Worm (Caenorhabditis elegans) whole organism, L1 larva: ENCODE measurements around the gene rpb-12.

Source experiments
- C16A3.4 ChIP-seq: fragments of 150-350 bp; optimal IDR thresholded peaks from 2 replicates; lab custom pipeline; 2014; ENCODE audit warnings: missing biosample characterization, missing genetic modification characterization
- F16B12.6 ChIP-seq: fragments of 150-350 bp; optimal IDR thresholded peaks from 2 replicates; lab custom pipeline; 2014; ENCODE audit warnings: missing biosample characterization, missing genetic modification characterization
- ama-1 ChIP-seq: fragments of 150-350 bp; optimal IDR thresholded peaks from 2 replicates; lab custom pipeline; 2014
- blmp-1 ChIP-seq: fragments of 150-350 bp; optimal IDR thresholded peaks from 2 replicates; lab custom pipeline; 2014; ENCODE audit warnings: missing biosample characterization, missing genetic modification characterization
- ceh-88 ChIP-seq: fragments of 200-800 bp; sonication (Bioruptor generic); IDR thresholded peaks from 2 replicates; pipeline ENCODE4 v1.3.6; 2022; ENCODE audit warnings: missing genetic modification characterization, missing compliant biosample characterization
- dpl-1 ChIP-seq, 3 experiments: fragments of 150-350 bp in 2 of 3; sonication (generic microtip) in 1 of 3; optimal IDR thresholded peaks; 2 replicates each; lab custom pipeline; 2014 to 2017; ENCODE audit warnings: missing biosample characterization in 3 of 3, missing genetic modification characterization in 3 of 3, missing genetic modification reagents in 3 of 3
- dsc-1 ChIP-seq: sonication (generic microtip); optimal IDR thresholded peaks from 2 replicates; lab custom pipeline; 2016; ENCODE audit warnings: mild to moderate bottlenecking, missing genetic modification characterization, missing compliant biosample characterization
- efl-1 ChIP-seq, 4 experiments: fragments of 150-350 bp; optimal IDR thresholded peaks in 3 of 4; peaks in 1 of 4; 1 replicate in 1 of 4; 2 replicates in 3 of 4; lab custom pipeline; 2014; ENCODE audit warnings: missing biosample characterization in 2 of 4, missing genetic modification characterization in 2 of 4, missing genetic modification reagents in 2 of 4
- elt-2 ChIP-seq: sonication (generic microtip); optimal IDR thresholded peaks from 2 replicates; lab custom pipeline; 2016; ENCODE audit warnings: missing genetic modification characterization, mild to moderate bottlenecking, inconsistent platforms, missing compliant biosample characterization, missing genetic modification reagents
- ets-5 ChIP-seq: fragments of 200-800 bp; sonication (Bioruptor generic); IDR thresholded peaks from 2 replicates; pipeline ENCODE4 v1.3.6; 2022; ENCODE audit warnings: missing genetic modification characterization, missing compliant biosample characterization
- fkh-10 ChIP-seq: sonication (generic microtip); optimal IDR thresholded peaks from 2 replicates; lab custom pipeline; 2017; ENCODE audit warnings: missing biosample characterization, missing genetic modification reagents, missing genetic modification characterization
- fos-1 ChIP-seq: fragments of 150-350 bp; optimal IDR thresholded peaks from 2 replicates; lab custom pipeline; 2014; ENCODE audit warnings: missing biosample characterization, missing genetic modification characterization
- hpl-2 ChIP-seq: fragments of 150-350 bp; optimal IDR thresholded peaks from 2 replicates; lab custom pipeline; 2014; ENCODE audit warnings: missing biosample characterization, missing genetic modification reagents, missing genetic modification characterization
- jun-1 ChIP-seq: fragments of 150-350 bp; optimal IDR thresholded peaks from 2 replicates; lab custom pipeline; 2014; ENCODE audit warnings: missing biosample characterization, missing genetic modification reagents, missing genetic modification characterization
- lin-13 ChIP-seq: fragments of 150-350 bp; optimal IDR thresholded peaks from 2 replicates; lab custom pipeline; 2014; ENCODE audit warnings: missing biosample characterization, missing genetic modification reagents, missing genetic modification characterization
- lin-14 ChIP-seq: fragments of 200-800 bp; sonication (Bioruptor generic); optimal IDR thresholded peaks from 2 replicates; lab custom pipeline; 2018; ENCODE audit warnings: mild to moderate bottlenecking, missing genetic modification characterization, moderate library complexity, missing compliant biosample characterization
- lin-15B ChIP-seq: fragments of 150-350 bp; sonication (generic microtip); optimal IDR thresholded peaks from 3 replicates; lab custom pipeline; 2014; ENCODE audit warnings: missing biosample characterization, missing genetic modification characterization
- lin-35 ChIP-seq, 2 experiments: fragments of 150-350 bp; optimal IDR thresholded peaks; 2 replicates each; lab custom pipeline; 2014; ENCODE audit warnings: missing biosample characterization in 2 of 2, missing genetic modification characterization in 2 of 2, missing genetic modification reagents in 2 of 2
- lir-3 ChIP-seq: sonication (generic microtip); optimal IDR thresholded peaks from 2 replicates; lab custom pipeline; 2016; ENCODE audit warnings: mild to moderate bottlenecking, missing genetic modification characterization, moderate library complexity, missing compliant biosample characterization; ENCODE audit not compliant: poor library complexity
- lsy-2 ChIP-seq, 2 experiments: fragments of 150-350 bp; optimal IDR thresholded peaks; 2 replicates each; lab custom pipeline; 2014; ENCODE audit warnings: missing biosample characterization in 2 of 2, missing genetic modification characterization in 2 of 2
- mef-2 ChIP-seq: fragments of 150-350 bp; optimal IDR thresholded peaks from 2 replicates; lab custom pipeline; 2014; ENCODE audit warnings: missing biosample characterization, missing genetic modification characterization
- mep-1 ChIP-seq: fragments of 150-350 bp; optimal IDR thresholded peaks from 2 replicates; lab custom pipeline; 2014; ENCODE audit warnings: missing biosample characterization, missing genetic modification characterization
- nhr-11 ChIP-seq: fragments of 150-350 bp; optimal IDR thresholded peaks from 2 replicates; lab custom pipeline; 2014; ENCODE audit warnings: missing biosample characterization, missing genetic modification characterization
- nhr-20 ChIP-seq: sonication (generic microtip); optimal IDR thresholded peaks from 2 replicates; lab custom pipeline; 2016; ENCODE audit warnings: mild to moderate bottlenecking, missing genetic modification characterization, missing compliant biosample characterization
- nhr-237 ChIP-seq: fragments of 150-350 bp; optimal IDR thresholded peaks from 2 replicates; lab custom pipeline; 2014; ENCODE audit warnings: missing biosample characterization, missing genetic modification characterization
- nhr-71 ChIP-seq: sonication (generic microtip); optimal IDR thresholded peaks from 2 replicates; lab custom pipeline; 2016; ENCODE audit warnings: mild to moderate bottlenecking, missing genetic modification characterization, moderate library complexity, missing compliant biosample characterization
- nhr-76 ChIP-seq: sonication (generic microtip); optimal IDR thresholded peaks from 2 replicates; lab custom pipeline; 2017; ENCODE audit warnings: missing biosample characterization, missing genetic modification characterization
- nhr-77 ChIP-seq: fragments of 150-350 bp; optimal IDR thresholded peaks from 2 replicates; lab custom pipeline; 2014; ENCODE audit warnings: missing biosample characterization, missing genetic modification characterization
- nhr-85 ChIP-seq: sonication (generic microtip); peaks from one replicate; lab custom pipeline; 2016; ENCODE audit warnings: missing genetic modification characterization, inconsistent platforms, missing compliant biosample characterization
- nhr-90 ChIP-seq: sonication (generic microtip); optimal IDR thresholded peaks from 2 replicates; lab custom pipeline; 2016; ENCODE audit warnings: mild to moderate bottlenecking, missing genetic modification characterization, missing compliant biosample characterization; ENCODE audit not compliant: poor library complexity
- rnt-1 ChIP-seq: sonication (generic microtip); optimal IDR thresholded peaks from 2 replicates; lab custom pipeline; 2016; ENCODE audit warnings: mild to moderate bottlenecking, missing genetic modification characterization, moderate library complexity, missing compliant biosample characterization
- skn-1 ChIP-seq: fragments of 150-350 bp; optimal IDR thresholded peaks from 2 replicates; lab custom pipeline; 2014; ENCODE audit warnings: missing biosample characterization, missing genetic modification characterization
- snpc-4 ChIP-seq: fragments of 150-350 bp; optimal IDR thresholded peaks from 2 replicates; lab custom pipeline; 2014; ENCODE audit warnings: missing biosample characterization, missing genetic modification characterization
- snu-23 ChIP-seq: sonication (generic microtip); optimal IDR thresholded peaks from 2 replicates; lab custom pipeline; 2016; ENCODE audit warnings: missing genetic modification characterization, missing compliant biosample characterization
- sox-4 ChIP-seq: sonication (generic microtip); optimal IDR thresholded peaks from 2 replicates; lab custom pipeline; 2016; ENCODE audit warnings: missing genetic modification characterization, missing compliant biosample characterization
- swsn-7 ChIP-seq: sonication (generic microtip); optimal IDR thresholded peaks from 2 replicates; lab custom pipeline; 2016; ENCODE audit warnings: missing genetic modification characterization, missing compliant biosample characterization
- unc-130 ChIP-seq: fragments of 150-350 bp; optimal IDR thresholded peaks from 2 replicates; lab custom pipeline; 2017; ENCODE audit warnings: missing biosample characterization, missing genetic modification characterization, inconsistent platforms
- unc-98 ChIP-seq: fragments of 200-800 bp; sonication (Bioruptor generic); IDR thresholded peaks from 2 replicates; pipeline ENCODE4 v1.3.6; 2022; ENCODE audit warnings: missing genetic modification characterization, missing compliant biosample characterization
- vab-15 ChIP-seq: sonication (generic microtip); optimal IDR thresholded peaks from 2 replicates; lab custom pipeline; 2017; ENCODE audit warnings: missing genotype, mild to moderate bottlenecking, missing genetic modification characterization, missing compliant biosample characterization
- xbp-1 ChIP-seq: sonication (generic microtip); optimal IDR thresholded peaks from 2 replicates; lab custom pipeline; 2016; ENCODE audit warnings: missing genetic modification characterization, missing compliant biosample characterization
- ztf-11 ChIP-seq, 2 experiments: sonication (generic microtip); optimal IDR thresholded peaks; 2 replicates each; lab custom pipeline; 2016 to 2017; ENCODE audit warnings: missing genetic modification characterization in 2 of 2, missing biosample characterization in 1 of 2, missing compliant biosample characterization in 1 of 2
- ztf-4 ChIP-seq: fragments of 150-350 bp; optimal IDR thresholded peaks from 2 replicates; lab custom pipeline; 2014; ENCODE audit warnings: missing biosample characterization, missing genetic modification characterization

Gene rpb-12

DNA sequence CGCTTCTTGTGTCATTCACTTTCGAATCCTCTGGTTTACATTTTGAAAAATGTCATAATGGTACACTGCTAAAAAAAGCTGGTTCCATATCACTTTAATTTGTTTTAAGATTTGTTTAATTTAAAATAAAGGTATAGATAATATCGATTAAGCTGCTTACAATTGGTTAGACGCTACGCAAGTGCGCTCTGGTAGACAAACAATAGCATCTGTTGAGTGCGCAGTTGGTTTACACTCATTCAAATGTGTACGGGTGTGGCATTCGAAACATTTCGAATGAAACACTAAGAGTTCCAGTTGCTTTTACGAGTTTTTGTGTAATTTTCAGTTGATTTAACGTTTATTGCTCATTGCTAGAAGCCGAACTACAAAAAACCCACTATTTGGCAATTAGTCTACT lies 39.2 kb downstream of the rpb-12 start:
- TF ChIP-seq snpc-4 (tag; lab: Kevin White, UChicago) = no peak
- no peak for TF ChIP-seq ztf-11 (tag; optimal IDR thresholded peaks at IDR 0.05; lab: Kevin White, UChicago)
- no peak for TF ChIP-seq lin-13 (GFP tag; lab: Kevin White, UChicago)
- no peak for TF ChIP-seq nhr-85 (tag; lab: Kevin White, UChicago)
- peak; percentile 41 for TF ChIP-seq C16A3.4 (tag; lab: Kevin White, UChicago)
- TF ChIP-seq ets-5 (GFP tag; lab: Robert Waterston, UW) = no peak
- TF ChIP-seq ztf-4 (tag; lab: Kevin White, UChicago) = no peak
- TF ChIP-seq nhr-90 (tag; lab: Kevin White, UChicago) = no peak
- peak; percentile 48 for TF ChIP-seq snu-23 (GFP tag; lab: Kevin White, UChicago)
- TF ChIP-seq lin-35 (GFP tag; optimal IDR thresholded peaks at IDR 0.05; lab: Kevin White, UChicago) = peak; percentile 43 to 66
- peak in 2 of 3 experiments; percentile 38 to 64 for TF ChIP-seq dpl-1 (GFP tag; optimal IDR thresholded peaks at IDR 0.05; lab: Kevin White, UChicago)
- no peak for TF ChIP-seq fos-1 (tag; lab: Kevin White, UChicago)
- no peak for TF ChIP-seq mef-2
- no peak for TF ChIP-seq ceh-88
- no peak for TF ChIP-seq lir-3 (tag; lab: Kevin White, UChicago)
- peak; percentile 5 for TF ChIP-seq nhr-20 (tag; lab: Kevin White, UChicago)
- TF ChIP-seq nhr-76 (tag; lab: Kevin White, UChicago) = no peak
- TF ChIP-seq fkh-10 (GFP tag; lab: Kevin White, UChicago) = no peak
- no peak for TF ChIP-seq jun-1 (tag; lab: Kevin White, UChicago)
- TF ChIP-seq blmp-1 = peak; percentile 57
- TF ChIP-seq skn-1 (tag; lab: Kevin White, UChicago) = peak; percentile 41
- no peak for TF ChIP-seq vab-15 (tag; lab: Kevin White, UChicago)
- peak; percentile 43 for TF ChIP-seq lin-15B (tag; lab: Kevin White, UChicago)
- peak; percentile 8 to 57 for TF ChIP-seq lsy-2 (tag; optimal IDR thresholded peaks at IDR 0.05; lab: Kevin White, UChicago)
- TF ChIP-seq nhr-237 = no peak
- TF ChIP-seq efl-1 (optimal IDR thresholded peaks at IDR 0.05; lab: Kevin White, UChicago) = peak; percentile 36 to 53
- peak; percentile 39 to 51 for TF ChIP-seq efl-1 (GFP tag; optimal IDR thresholded peaks at IDR 0.05 in 1 of 2; lab: Kevin White, UChicago)
- TF ChIP-seq lin-14 (GFP tag; lab: Kevin White, UChicago) = peak; percentile 72
- TF ChIP-seq mep-1 (tag; lab: Kevin White, UChicago) = peak; percentile 65
- peak; percentile 39 for TF ChIP-seq nhr-77 (tag; lab: Kevin White, UChicago)
- no peak for TF ChIP-seq unc-98 (GFP tag; lab: Robert Waterston, UW)
- no peak for TF ChIP-seq hpl-2 (GFP tag; lab: Kevin White, UChicago)
- no peak for TF ChIP-seq elt-2
- peak; percentile 26 for TF ChIP-seq xbp-1
- TF ChIP-seq dsc-1 (tag; lab: Kevin White, UChicago) = no peak
- no peak for TF ChIP-seq swsn-7 (tag; lab: Kevin White, UChicago)
- TF ChIP-seq sox-4 = no peak
- peak; percentile 49 for TF ChIP-seq nhr-71 (tag; lab: Kevin White, UChicago)
- no peak for TF ChIP-seq nhr-11
- no peak for TF ChIP-seq unc-130 (tag; lab: Kevin White, UChicago)
- TF ChIP-seq ama-1 (lab: Kevin White, UChicago) = no peak
- peak; percentile 13 for TF ChIP-seq rnt-1
- peak; percentile 17 for TF ChIP-seq F16B12.6
